Fruit fly (Drosophila melanogaster): Measurements from ENCODE around the gene CG14877.

The CG14877 gene

DNA sequence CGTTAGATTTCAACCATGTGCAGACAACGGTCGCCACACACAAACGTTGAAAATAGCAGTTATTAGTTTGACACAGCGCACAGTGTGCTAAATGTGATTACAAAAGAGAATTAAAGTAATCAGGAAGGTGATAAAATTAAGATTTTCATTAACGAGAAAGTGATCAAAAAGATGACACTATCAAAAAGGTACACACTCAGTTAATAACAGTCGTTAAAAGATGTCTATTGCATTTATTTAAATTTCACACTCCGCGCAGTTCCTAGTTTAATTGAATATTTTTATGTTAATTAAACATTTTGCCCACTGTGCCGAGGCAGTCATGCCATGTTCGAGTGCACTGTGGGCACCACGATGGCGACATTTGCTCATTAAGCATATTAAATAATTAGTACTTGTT lies 31.3 kb upstream of the CG14877 start (continued):
- no peak for TF ChIP-seq Doc3 (GFP tag; IDR thresholded peaks at IDR 0.05; ENCODE audit: partially characterized antibody)
- no peak for TF ChIP-seq BEAF-32 (GFP tag; optimal IDR thresholded peaks at IDR 0.05)
- TF ChIP-seq CG10959 (GFP tag; IDR thresholded peaks at IDR 0.05), result no peak
- TF ChIP-seq pnt (GFP tag; optimal IDR thresholded peaks at IDR 0.05), result no peak
- no peak for TF ChIP-seq bab2 (GFP tag; optimal IDR thresholded peaks at IDR 0.05)
- no peak for TF ChIP-seq br (optimal IDR thresholded peaks at IDR 0.05)
- peak; percentile 23; the same call in 1 of the 3 replicates for TF ChIP-seq zfh1 (GFP tag; IDR thresholded peaks at IDR 0.05)
- TF ChIP-seq croc (GFP tag; conservative IDR thresholded peaks at IDR 0.05), result no peak
- TF ChIP-seq salm (tag; optimal IDR thresholded peaks at IDR 0.05), result no peak
- TF ChIP-seq Hmr (GFP tag; optimal IDR thresholded peaks at IDR 0.05), result peak; percentile 6
- TF ChIP-seq eve (GFP tag; optimal IDR thresholded peaks at IDR 0.05), result no peak
- no peak for TF ChIP-seq CG4404 (GFP tag; IDR thresholded peaks at IDR 0.05)
- TF ChIP-seq Dref (GFP tag; IDR thresholded peaks at IDR 0.05), result no peak
- TF ChIP-seq schlank (tag; optimal IDR thresholded peaks at IDR 0.05), result no peak
- TF ChIP-seq run (tag; optimal IDR thresholded peaks at IDR 0.05), result peak; percentile 3
- TF ChIP-seq CG30431 (GFP tag; optimal IDR thresholded peaks at IDR 0.05), result no peak
- TF ChIP-seq crp (GFP tag; optimal IDR thresholded peaks at IDR 0.05), result no peak
- no peak for TF ChIP-seq CG13624 (GFP tag; optimal IDR thresholded peaks at IDR 0.05)
- TF ChIP-seq zen2 (GFP tag; IDR thresholded peaks at IDR 0.05; ENCODE audit: partially characterized antibody), result no peak
- TF ChIP-seq Trl (optimal IDR thresholded peaks at IDR 0.05), result no peak
- no peak for TF ChIP-seq Trl (GFP tag; optimal IDR thresholded peaks at IDR 0.05)
- no peak for TF ChIP-seq CG11560 (tag; IDR thresholded peaks at IDR 0.05)
- no peak for TF ChIP-seq Awh (GFP tag; IDR thresholded peaks at IDR 0.05)
- TF ChIP-seq PHDP (tag; optimal IDR thresholded peaks at IDR 0.05), result peak; percentile 49
- no peak for TF ChIP-seq CG14965 (GFP tag; optimal IDR thresholded peaks at IDR 0.05; ENCODE audit: borderline replicate concordance)
- peak; percentile 8 for TF ChIP-seq CG8388 (GFP tag; optimal IDR thresholded peaks at IDR 0.05)
- TF ChIP-seq Dip3 (GFP tag; optimal IDR thresholded peaks at IDR 0.05), result no peak
- no peak for TF ChIP-seq slbo (GFP tag; IDR thresholded peaks at IDR 0.05)
- no peak for TF ChIP-seq HmgZ (tag; optimal IDR thresholded peaks at IDR 0.05)
- peak; percentile 23 for TF ChIP-seq CG12659 (GFP tag; optimal IDR thresholded peaks at IDR 0.05)
- TF ChIP-seq CG12769 (tag; optimal IDR thresholded peaks at IDR 0.05), result peak; percentile 44
- TF ChIP-seq CG8281 (tag; optimal IDR thresholded peaks at IDR 0.05), result no peak
- no peak for TF ChIP-seq jing (GFP tag; optimal IDR thresholded peaks at IDR 0.05)
- no peak for TF ChIP-seq abd-A (tag; optimal IDR thresholded peaks at IDR 0.05)
- TF ChIP-seq esg (GFP tag; conservative IDR thresholded peaks at IDR 0.05), result 0 out of 2 replicates have a peak, but pooled peaks have one; percentile 31
- TF ChIP-seq Usf (GFP tag; optimal IDR thresholded peaks at IDR 0.05), result no peak
- TF ChIP-seq CG14667 (GFP tag; IDR thresholded peaks at IDR 0.05), result no peak
- TF ChIP-seq B-H1 (GFP tag; IDR thresholded peaks at IDR 0.05), result no peak
- TF ChIP-seq bsh (GFP tag; optimal IDR thresholded peaks at IDR 0.05), result peak; percentile 7 to 28
- TF ChIP-seq HLHmδ (GFP tag; optimal IDR thresholded peaks at IDR 0.05), result no peak
- peak; percentile 0 for TF ChIP-seq CG10267 (tag; optimal IDR thresholded peaks at IDR 0.05)
- no peak for TF ChIP-seq CG3726 (GFP tag; IDR thresholded peaks at IDR 0.05)
- TF ChIP-seq jigr1 (GFP tag; IDR thresholded peaks at IDR 0.05), result no peak
- TF ChIP-seq CG10366 (GFP tag; IDR thresholded peaks at IDR 0.05), result peak; percentile 29; the same call in 1 of the 2 replicates
- TF ChIP-seq knrl (GFP tag; IDR thresholded peaks at IDR 0.05; ENCODE audit: partially characterized antibody), result no peak
- TF ChIP-seq ab (GFP tag; optimal IDR thresholded peaks at IDR 0.05), result no peak
- peak; percentile 9 for TF ChIP-seq CG15514 (GFP tag; optimal IDR thresholded peaks at IDR 0.05)
- TF ChIP-seq CG2120 (GFP tag; optimal IDR thresholded peaks at IDR 0.05), result peak; percentile 6
- TF ChIP-seq B-H2 (GFP tag; optimal IDR thresholded peaks at IDR 0.05), result no peak
- 0 out of 2 replicates have a peak, but pooled peaks have one; percentile 16 for TF ChIP-seq al (GFP tag; IDR thresholded peaks at IDR 0.05)
- TF ChIP-seq CG10147 (GFP tag; optimal IDR thresholded peaks at IDR 0.05), result no peak
